Worm (Caenorhabditis elegans) whole organism, L4/young adult: Measurements from ENCODE around the gene pst-1.

Experiments used
- W03F9.2 ChIP-seq: fragments of 150-350 bp; optimal IDR thresholded peaks from 2 replicates; lab custom pipeline; 2014; ENCODE audit warnings: missing biosample characterization, missing genetic modification characterization
- dao-5 ChIP-seq: sonication (generic microtip); optimal IDR thresholded peaks from 2 replicates; lab custom pipeline; 2016; ENCODE audit warnings: missing genotype, missing genetic modification characterization, moderate library complexity, missing compliant biosample characterization
- him-1 ChIP-seq: sonication (generic microtip); optimal IDR thresholded peaks from 2 replicates; lab custom pipeline; 2016; ENCODE audit warnings: missing genotype, missing genetic modification reagents, missing genetic modification characterization, missing compliant biosample characterization

- TF ChIP-seq W03F9.2 (tag; lab: Kevin White, UChicago) (no peak), him-1 (tag; lab: Kevin White, UChicago) (no peak), dao-5 (tag; lab: Kevin White, UChicago) (no peak)
Observed at ce11 chrV:5936691-5937090, 6.6 kb upstream of the pst-1 start, which contains the start of the genes M03F8.5 and M03F8.7.
